Fruit fly (Drosophila melanogaster) whole organism, embryonic: ENCODE data around the gene IntS10.
A peak's percentile ranks its signal among the peaks of the same experiment; 100 is the strongest.

Experiments used
- Antp ChIP-seq: fragments of 200-800 bp; sonication (Bioruptor generic); optimal IDR thresholded peaks from 3 replicates; lab custom pipeline; 2016; ENCODE audit warnings: missing biosample characterization, missing genetic modification characterization
- CG11398 ChIP-seq: fragments of 200-800 bp; sonication (Bioruptor generic); optimal IDR thresholded peaks from 2 replicates; lab custom pipeline; 2016; ENCODE audit warnings: missing biosample characterization, missing genetic modification characterization
- CG12219 ChIP-seq: fragments of 200-800 bp; sonication (Bioruptor generic); optimal IDR thresholded peaks from 3 replicates; lab custom pipeline; 2018; ENCODE audit warnings: missing biosample characterization, mild to moderate bottlenecking, missing genetic modification characterization
- CG12942 ChIP-seq: fragments of 200-800 bp; sonication (Bioruptor generic); optimal IDR thresholded peaks from 3 replicates; lab custom pipeline; 2016; ENCODE audit warnings: missing biosample characterization, missing genetic modification characterization
- CG13296 ChIP-seq: fragments of 200-800 bp; sonication (Bioruptor generic); optimal IDR thresholded peaks from 3 replicates; lab custom pipeline; 2018; ENCODE audit warnings: missing biosample characterization, mild to moderate bottlenecking, missing genetic modification characterization
- CG14050 ChIP-seq: fragments of 200-800 bp; sonication (Bioruptor generic); IDR thresholded peaks from 3 replicates; pipeline ENCODE4 v1.3.6; 2022; ENCODE audit warnings: missing biosample characterization, missing genetic modification characterization
- CG17385 ChIP-seq: fragments of 200-800 bp; sonication (Bioruptor generic); optimal IDR thresholded peaks from 3 replicates; lab custom pipeline; 2018; ENCODE audit warnings: missing biosample characterization, mild to moderate bottlenecking, missing genetic modification characterization
- CG17568 ChIP-seq: fragments of 200-800 bp; sonication (Bioruptor generic); optimal IDR thresholded peaks from 2 replicates; lab custom pipeline; 2018; ENCODE audit warnings: missing biosample characterization, mild to moderate bottlenecking, missing genetic modification characterization, moderate library complexity
- CG1832 ChIP-seq: fragments of 200-800 bp; sonication (Bioruptor generic); optimal IDR thresholded peaks from 2 replicates; lab custom pipeline; 2017; ENCODE audit warnings: missing biosample characterization, mild to moderate bottlenecking, missing genetic modification characterization, inconsistent platforms
- CG32772 ChIP-seq: fragments of 200-800 bp; sonication (Bioruptor generic); IDR thresholded peaks from 2 replicates; pipeline ENCODE4 v1.3.6; 2022; ENCODE audit warnings: missing biosample characterization, missing genetic modification characterization
- CG33213 ChIP-seq: fragments of 200-800 bp; sonication (Bioruptor generic); optimal IDR thresholded peaks from 3 replicates; lab custom pipeline; 2016; ENCODE audit warnings: missing biosample characterization, missing genetic modification characterization
- CG3407 ChIP-seq: fragments of 200-800 bp; sonication (Bioruptor generic); optimal IDR thresholded peaks from 2 replicates; lab custom pipeline; 2018; ENCODE audit warnings: missing biosample characterization, mild to moderate bottlenecking, missing genetic modification characterization
- CG43689 ChIP-seq: fragments of 200-800 bp; sonication (Bioruptor generic); IDR thresholded peaks from 2 replicates; pipeline ENCODE4 v1.3.6; 2022; ENCODE audit warnings: missing biosample characterization, missing genetic modification characterization
- CG8359 ChIP-seq: fragments of 200-800 bp; sonication (Bioruptor generic); optimal IDR thresholded peaks from 2 replicates; lab custom pipeline; 2017; ENCODE audit warnings: missing biosample characterization, mild to moderate bottlenecking, missing genetic modification characterization, borderline replicate concordance
- CG9797 ChIP-seq: fragments of 200-800 bp; sonication (Bioruptor generic); optimal IDR thresholded peaks from 3 replicates; lab custom pipeline; 2018; ENCODE audit warnings: missing biosample characterization, mild to moderate bottlenecking, missing genetic modification characterization
- CG9817 ChIP-seq: fragments of 200-800 bp; sonication (Bioruptor generic); optimal IDR thresholded peaks from 2 replicates; lab custom pipeline; 2018; ENCODE audit warnings: missing biosample characterization, mild to moderate bottlenecking, missing genetic modification characterization, moderate library complexity
- Camta ChIP-seq: fragments of 200-800 bp; sonication (Bioruptor generic); optimal IDR thresholded peaks from 2 replicates; lab custom pipeline; 2016; ENCODE audit warnings: missing biosample characterization, missing genetic modification characterization
- D ChIP-seq, 2 experiments: fragments of 200-800 bp in 1 of 2; fragments of >200 bp in 1 of 2; sonication (Bioruptor generic) in 1 of 2; optimal IDR thresholded peaks; 2 replicates in 1 of 2; 3 replicates in 1 of 2; lab custom pipeline; 2017; ENCODE audit warnings: mild to moderate bottlenecking in 1 of 2, missing biosample characterization in 1 of 2, missing genetic modification characterization in 1 of 2, missing genetic modification reagents in 1 of 2
- Gsc ChIP-seq: fragments of 200-800 bp; sonication (Bioruptor generic); IDR thresholded peaks from 2 replicates; pipeline ENCODE4 v1.3.6; 2022; ENCODE audit warnings: missing biosample characterization, missing genetic modification characterization
- HLHmδ ChIP-seq: fragments of 200-800 bp; sonication (Bioruptor generic); optimal IDR thresholded peaks from 2 replicates; lab custom pipeline; 2018; ENCODE audit warnings: missing biosample characterization, mild to moderate bottlenecking, missing genetic modification characterization, moderate library complexity
- HmgD ChIP-seq: fragments of 200-800 bp; sonication (Bioruptor generic); optimal IDR thresholded peaks from 3 replicates; lab custom pipeline; 2016; ENCODE audit warnings: missing biosample characterization, missing genetic modification characterization
- Lim3 ChIP-seq: fragments of 200-800 bp; sonication (Bioruptor generic); IDR thresholded peaks from 2 replicates; pipeline ENCODE4 v1.3.6; 2022; ENCODE audit warnings: missing biosample characterization, missing genetic modification characterization
- Lpt ChIP-seq: fragments of >200 bp; optimal IDR thresholded peaks from 2 replicates; lab custom pipeline; 2018; ENCODE audit warnings: missing biosample characterization, missing genetic modification characterization
- MESR4 ChIP-seq: fragments of 200-800 bp; sonication (Bioruptor generic); optimal IDR thresholded peaks from 2 replicates; lab custom pipeline; 2018; ENCODE audit warnings: missing biosample characterization, mild to moderate bottlenecking, missing genetic modification characterization, moderate library complexity
- Myb ChIP-seq: fragments of 200-800 bp; sonication (Bioruptor generic); optimal IDR thresholded peaks from 2 replicates; lab custom pipeline; 2016; ENCODE audit warnings: missing biosample characterization, missing genetic modification characterization
- Six4 ChIP-seq: fragments of 200-800 bp; sonication (Bioruptor generic); optimal IDR thresholded peaks from 2 replicates; lab custom pipeline; 2016; ENCODE audit warnings: missing biosample characterization, missing genetic modification characterization
- btn ChIP-seq: fragments of 200-800 bp; sonication (Bioruptor generic); optimal IDR thresholded peaks from 2 replicates; lab custom pipeline; 2016; ENCODE audit warnings: missing biosample characterization, missing genetic modification characterization
- chn ChIP-seq: fragments of 200-800 bp; sonication (Bioruptor generic); optimal IDR thresholded peaks from 2 replicates; lab custom pipeline; 2016; ENCODE audit warnings: missing biosample characterization, missing genetic modification characterization
- disco-r ChIP-seq: fragments of 200-800 bp; sonication (Bioruptor generic); optimal IDR thresholded peaks from 2 replicates; lab custom pipeline; 2016; ENCODE audit warnings: missing biosample characterization, missing genetic modification characterization
- en ChIP-seq: fragments of 200-800 bp; sonication (Bioruptor generic); optimal IDR thresholded peaks from 2 replicates; lab custom pipeline; 2016; ENCODE audit warnings: missing biosample characterization, missing genetic modification characterization
- fd3F ChIP-seq: fragments of 200-800 bp; sonication (Bioruptor generic); optimal IDR thresholded peaks from 2 replicates; lab custom pipeline; 2018; ENCODE audit warnings: missing biosample characterization, mild to moderate bottlenecking, missing genetic modification characterization, moderate library complexity
- fd64A ChIP-seq: fragments of 200-800 bp; sonication (Bioruptor generic); optimal IDR thresholded peaks from 3 replicates; lab custom pipeline; 2018; ENCODE audit warnings: missing biosample characterization, mild to moderate bottlenecking, missing genetic modification characterization
- gcm ChIP-seq: fragments of 200-800 bp; sonication (Bioruptor generic); optimal IDR thresholded peaks from 2 replicates; lab custom pipeline; 2019; ENCODE audit warnings: missing biosample characterization, mild to moderate bottlenecking, missing genetic modification characterization, moderate library complexity
- gro ChIP-seq: fragments of 200-800 bp; sonication (Bioruptor generic); optimal IDR thresholded peaks from 2 replicates; lab custom pipeline; 2016; ENCODE audit warnings: missing biosample characterization, missing genetic modification characterization
- gt ChIP-seq: fragments of 200-800 bp; sonication (Bioruptor generic); IDR thresholded peaks from 2 replicates; pipeline ENCODE4 v1.3.6; 2022; ENCODE audit warnings: missing biosample characterization, missing genetic modification characterization
- hbn ChIP-seq: fragments of 200-800 bp; sonication (Bioruptor generic); IDR thresholded peaks from 2 replicates; pipeline ENCODE4 v1.3.6; 2022; ENCODE audit warnings: missing biosample characterization, missing genetic modification characterization; ENCODE audit not compliant: partially characterized antibody
- kah ChIP-seq: fragments of 200-800 bp; sonication (Bioruptor generic); optimal IDR thresholded peaks from 2 replicates; lab custom pipeline; 2018; ENCODE audit warnings: missing biosample characterization, mild to moderate bottlenecking, missing genetic modification characterization
- lilli ChIP-seq: fragments of 200-800 bp; sonication (Bioruptor generic); optimal IDR thresholded peaks from 3 replicates; lab custom pipeline; 2016; ENCODE audit warnings: missing biosample characterization, missing genetic modification characterization
- pan ChIP-seq, 4 experiments: fragments of >200 bp in 3 of 4; fragments of 200-800 bp in 1 of 4; sonication (Bioruptor generic) in 1 of 4; optimal IDR thresholded peaks in 3 of 4; IDR thresholded peaks in 1 of 4; 2 replicates each; pipeline versions ENCODE4 v1.3.6 to Lab custom; 2017 to 2022; ENCODE audit warnings: missing biosample characterization in 2 of 4, missing genetic modification characterization in 2 of 4, mixed read lengths in 1 of 4
- phol ChIP-seq: fragments of 200-800 bp; sonication (Bioruptor generic); optimal IDR thresholded peaks from 3 replicates; lab custom pipeline; 2018; ENCODE audit warnings: missing biosample characterization, mild to moderate bottlenecking, missing genetic modification characterization, moderate library complexity
- pita ChIP-seq: fragments of 200-800 bp; sonication (Bioruptor generic); optimal IDR thresholded peaks from 2 replicates; lab custom pipeline; 2017; ENCODE audit warnings: missing biosample characterization, mild to moderate bottlenecking, missing genetic modification characterization
- pum ChIP-seq: fragments of 200-800 bp; sonication (Bioruptor generic); optimal IDR thresholded peaks from 2 replicates; lab custom pipeline; 2016; ENCODE audit warnings: missing biosample characterization, missing genetic modification characterization
- ranshi ChIP-seq: fragments of 200-800 bp; sonication (Bioruptor generic); IDR thresholded peaks from 2 replicates; pipeline ENCODE4 v1.3.6; 2022; ENCODE audit warnings: missing biosample characterization, missing genetic modification characterization
- sens-2 ChIP-seq: fragments of 200-800 bp; sonication (Bioruptor generic); IDR thresholded peaks from 2 replicates; pipeline ENCODE4 v1.3.6; 2022; ENCODE audit warnings: missing biosample characterization, missing genetic modification characterization
- sima ChIP-seq: fragments of 200-800 bp; sonication (Bioruptor generic); optimal IDR thresholded peaks from 2 replicates; lab custom pipeline; 2016; ENCODE audit warnings: missing biosample characterization, missing genetic modification characterization
- slp2 ChIP-seq: fragments of 200-800 bp; sonication (Bioruptor generic); optimal IDR thresholded peaks from 2 replicates; lab custom pipeline; 2016; ENCODE audit warnings: missing biosample characterization, missing genetic modification characterization
- stwl ChIP-seq: fragments of 200-800 bp; sonication (Bioruptor generic); optimal IDR thresholded peaks from 3 replicates; lab custom pipeline; 2018; ENCODE audit warnings: missing biosample characterization, mild to moderate bottlenecking, missing genetic modification characterization, moderate library complexity
- tap ChIP-seq: fragments of 200-800 bp; optimal IDR thresholded peaks from 3 replicates; lab custom pipeline; 2019; ENCODE audit warnings: missing biosample characterization, mild to moderate bottlenecking, missing genetic modification characterization, moderate library complexity
- tna ChIP-seq: fragments of 200-800 bp; sonication (Bioruptor generic); IDR thresholded peaks from 2 replicates; pipeline ENCODE4 v1.3.6; 2022; ENCODE audit warnings: missing biosample characterization, missing genetic modification characterization; ENCODE audit not compliant: partially characterized antibody
- wor ChIP-seq: fragments of 200-800 bp; sonication (Bioruptor generic); IDR thresholded peaks from 2 replicates; pipeline ENCODE4 v1.3.6; 2022; ENCODE audit warnings: missing biosample characterization, missing genetic modification characterization
- yki ChIP-seq: fragments of >200 bp; optimal IDR thresholded peaks from 3 replicates; lab custom pipeline; 2018

IntS10 gene

dm6 chr3L:3826541-3826940 is 20.0 kb downstream of the IntS10 start (continued):
- TF ChIP-seq CG17568 (GFP tag; lab: Kevin White, UChicago) (peak; percentile 39), CG13296 (peak; percentile 85), CG9797 (GFP tag; lab: Kevin White, UChicago) (no peak), CG14050 (GFP tag; lab: Robert Waterston, UW) (peak; percentile 72), hbn (GFP tag; lab: Robert Waterston, UW) (no peak), CG32772 (GFP tag; lab: Robert Waterston, UW) (peak; percentile 78), CG12942 (GFP tag; lab: Kevin White, UChicago) (peak; percentile 55), ranshi (GFP tag; lab: Robert Waterston, UW) (peak; percentile 89), Camta (no peak), lilli (GFP tag; lab: Kevin White, UChicago) (peak; percentile 63), phol (tag; lab: Kevin White, UChicago) (peak; percentile 84), stwl (tag; lab: Kevin White, UChicago) (no peak), CG33213 (GFP tag; lab: Kevin White, UChicago) (no peak), sens-2 (GFP tag; lab: Robert Waterston, UW) (no peak), CG11398 (GFP tag; lab: Kevin White, UChicago) (no peak), pan (optimal IDR thresholded peaks at IDR 0.05; lab: Kevin White, UChicago) (no peak), pan (GFP tag; optimal IDR thresholded peaks at IDR 0.05 in 1 of 2, IDR thresholded peaks at IDR 0.05 in 1 of 2) (peak in 1 of 2 experiments; percentile 90), CG3407 (GFP tag; lab: Kevin White, UChicago) (peak; percentile 52), kah (GFP tag; lab: Kevin White, UChicago) (peak; percentile 55), CG17385 (peak; percentile 82), pita (GFP tag; lab: Kevin White, UChicago) (no peak), HmgD (GFP tag; lab: Kevin White, UChicago) (no peak), fd64A (peak; percentile 5), sima (GFP tag; lab: Kevin White, UChicago) (no peak), gt (GFP tag; lab: Robert Waterston, UW) (no peak), D (optimal IDR thresholded peaks at IDR 0.05; lab: Kevin White, UChicago) (no peak), D (GFP tag; optimal IDR thresholded peaks at IDR 0.05; lab: Kevin White, UChicago) (peak; percentile 76), Lpt (GFP tag; lab: Kevin White, UChicago) (no peak), Myb (GFP tag; lab: Kevin White, UChicago) (no peak), tap (tag; lab: Kevin White, UChicago) (peak; percentile 76), gro (GFP tag; lab: Kevin White, UChicago) (peak; percentile 15), fd3F (GFP tag; lab: Kevin White, UChicago) (peak; percentile 79), CG1832 (GFP tag; lab: Kevin White, UChicago) (no peak), MESR4 (GFP tag; lab: Kevin White, UChicago) (peak; percentile 6), tna (no peak), Lim3 (GFP tag; lab: Robert Waterston, UW) (no peak), CG12219 (peak; percentile 62), wor (GFP tag; lab: Robert Waterston, UW) (peak; percentile 71), CG43689 (GFP tag; lab: Robert Waterston, UW) (0 out of 2 replicates have a peak, but pooled peaks have one; percentile 8), Six4 (peak; percentile 53), yki (no peak), HLHmδ (no peak), btn (no peak), CG9817 (tag; lab: Kevin White, UChicago) (peak; percentile 74), Gsc (GFP tag; lab: Robert Waterston, UW) (no peak), Antp (GFP tag; lab: Kevin White, UChicago) (peak; percentile 7), chn (GFP tag; lab: Kevin White, UChicago) (peak; percentile 27), slp2 (GFP tag; lab: Kevin White, UChicago) (no peak), CG8359 (GFP tag; lab: Kevin White, UChicago) (peak; percentile 45), pum (GFP tag; lab: Kevin White, UChicago) (no peak), en (GFP tag; lab: Kevin White, UChicago) (no peak), gcm (GFP tag; lab: Kevin White, UChicago) (no peak), disco-r (GFP tag; lab: Kevin White, UChicago) (no peak)
